Worm (Caenorhabditis elegans) whole organism, L1 larva: Measurements from ENCODE around the gene npax-1.

Experiments used
- C34B4.2 ChIP-seq: sonication (generic microtip); optimal IDR thresholded peaks from 2 replicates; lab custom pipeline; 2017; ENCODE audit warnings: mild to moderate bottlenecking, missing genetic modification characterization, missing compliant biosample characterization
- Y116A8C.19 ChIP-seq: sonication (generic microtip); optimal IDR thresholded peaks from 2 replicates; lab custom pipeline; 2016; ENCODE audit warnings: missing compliant biosample characterization, missing genetic modification characterization, borderline replicate concordance
- alr-1 ChIP-seq: fragments of 200-800 bp; sonication (Bioruptor generic); optimal IDR thresholded peaks from 2 replicates; lab custom pipeline; 2018; ENCODE audit warnings: borderline replicate concordance, mild to moderate bottlenecking, missing genetic modification characterization, missing compliant biosample characterization
- ama-1 ChIP-seq: fragments of 150-350 bp; optimal IDR thresholded peaks from 2 replicates; lab custom pipeline; 2014
- blmp-1 ChIP-seq: fragments of 150-350 bp; optimal IDR thresholded peaks from 2 replicates; lab custom pipeline; 2014; ENCODE audit warnings: missing biosample characterization, missing genetic modification characterization
- ceh-63 ChIP-seq: fragments of 200-800 bp; sonication (Bioruptor generic); optimal IDR thresholded peaks from 2 replicates; lab custom pipeline; 2018; ENCODE audit warnings: mild to moderate bottlenecking, missing genetic modification characterization, missing compliant biosample characterization
- ceh-8 ChIP-seq: fragments of 200-800 bp; sonication (Bioruptor generic); optimal IDR thresholded peaks from 2 replicates; lab custom pipeline; 2018; ENCODE audit warnings: mild to moderate bottlenecking, missing genetic modification characterization, moderate library complexity, missing compliant biosample characterization
- ceh-88 ChIP-seq: fragments of 200-800 bp; sonication (Bioruptor generic); IDR thresholded peaks from 2 replicates; pipeline ENCODE4 v1.3.6; 2022; ENCODE audit warnings: missing genetic modification characterization, missing compliant biosample characterization
- ceh-90 ChIP-seq: sonication (generic microtip); optimal IDR thresholded peaks from 2 replicates; lab custom pipeline; 2016; ENCODE audit warnings: missing genetic modification characterization, missing compliant biosample characterization
- efl-3 ChIP-seq: fragments of 200-800 bp; sonication (Bioruptor generic); optimal IDR thresholded peaks from 2 replicates; lab custom pipeline; 2018; ENCODE audit warnings: mild to moderate bottlenecking, missing genetic modification characterization, missing compliant biosample characterization
- egl-27 ChIP-seq, 2 experiments: fragments of 150-350 bp in 1 of 2; sonication (generic microtip); optimal IDR thresholded peaks; 3 replicates each; lab custom pipeline; 2017 to 2018; ENCODE audit warnings: missing biosample characterization in 2 of 2, missing genetic modification characterization in 2 of 2, missing genetic modification reagents in 2 of 2
- elt-2 ChIP-seq: sonication (generic microtip); optimal IDR thresholded peaks from 2 replicates; lab custom pipeline; 2016; ENCODE audit warnings: missing genetic modification characterization, mild to moderate bottlenecking, inconsistent platforms, missing compliant biosample characterization, missing genetic modification reagents
- fkh-4 ChIP-seq: sonication (generic microtip); optimal IDR thresholded peaks from 2 replicates; lab custom pipeline; 2016; ENCODE audit warnings: missing compliant biosample characterization, missing genetic modification characterization, borderline replicate concordance
- fkh-8 ChIP-seq: sonication (generic microtip); optimal IDR thresholded peaks from 2 replicates; lab custom pipeline; 2016; ENCODE audit warnings: mild to moderate bottlenecking, missing genetic modification characterization, missing compliant biosample characterization
- fos-1 ChIP-seq: fragments of 150-350 bp; optimal IDR thresholded peaks from 2 replicates; lab custom pipeline; 2014; ENCODE audit warnings: missing biosample characterization, missing genetic modification characterization
- hlh-4 ChIP-seq: sonication (generic microtip); optimal IDR thresholded peaks from 2 replicates; lab custom pipeline; 2016; ENCODE audit warnings: mild to moderate bottlenecking, missing genetic modification characterization, missing compliant biosample characterization
- hpl-2 ChIP-seq: fragments of 150-350 bp; optimal IDR thresholded peaks from 2 replicates; lab custom pipeline; 2014; ENCODE audit warnings: missing biosample characterization, missing genetic modification reagents, missing genetic modification characterization
- irx-1 ChIP-seq: sonication (generic microtip); optimal IDR thresholded peaks from 2 replicates; lab custom pipeline; 2016; ENCODE audit warnings: missing genetic modification characterization, missing compliant biosample characterization
- isw-1 ChIP-seq: fragments of 200-800 bp; sonication (Bioruptor generic); IDR thresholded peaks from 2 replicates; pipeline ENCODE4 v1.3.6; 2022; ENCODE audit warnings: missing genetic modification characterization, missing compliant biosample characterization
- jun-1 ChIP-seq: fragments of 150-350 bp; optimal IDR thresholded peaks from 2 replicates; lab custom pipeline; 2014; ENCODE audit warnings: missing biosample characterization, missing genetic modification reagents, missing genetic modification characterization
- lin-14 ChIP-seq: fragments of 200-800 bp; sonication (Bioruptor generic); optimal IDR thresholded peaks from 2 replicates; lab custom pipeline; 2018; ENCODE audit warnings: mild to moderate bottlenecking, missing genetic modification characterization, moderate library complexity, missing compliant biosample characterization
- lin-15B ChIP-seq: fragments of 150-350 bp; sonication (generic microtip); optimal IDR thresholded peaks from 3 replicates; lab custom pipeline; 2014; ENCODE audit warnings: missing biosample characterization, missing genetic modification characterization
- lsy-2 ChIP-seq, 2 experiments: fragments of 150-350 bp; optimal IDR thresholded peaks; 2 replicates each; lab custom pipeline; 2014; ENCODE audit warnings: missing biosample characterization in 2 of 2, missing genetic modification characterization in 2 of 2
- mab-9 ChIP-seq: fragments of 200-800 bp; sonication (Bioruptor generic); IDR thresholded peaks from 2 replicates; pipeline ENCODE4 v1.3.6; 2022; ENCODE audit warnings: missing genetic modification reagents, missing genetic modification characterization, missing compliant biosample characterization
- mdl-1 ChIP-seq, 2 experiments: fragments of 150-350 bp; optimal IDR thresholded peaks; 2 replicates each; lab custom pipeline; 2014 to 2017; ENCODE audit warnings: missing biosample characterization in 2 of 2, missing genetic modification characterization in 2 of 2, inconsistent platforms in 1 of 2
- mef-2 ChIP-seq: fragments of 150-350 bp; optimal IDR thresholded peaks from 2 replicates; lab custom pipeline; 2014; ENCODE audit warnings: missing biosample characterization, missing genetic modification characterization
- mep-1 ChIP-seq: fragments of 150-350 bp; optimal IDR thresholded peaks from 2 replicates; lab custom pipeline; 2014; ENCODE audit warnings: missing biosample characterization, missing genetic modification characterization
- nhr-12 ChIP-seq: sonication (generic microtip); optimal IDR thresholded peaks from 2 replicates; lab custom pipeline; 2017; ENCODE audit warnings: missing biosample characterization, missing genetic modification characterization
- nhr-20 ChIP-seq: sonication (generic microtip); optimal IDR thresholded peaks from 2 replicates; lab custom pipeline; 2016; ENCODE audit warnings: mild to moderate bottlenecking, missing genetic modification characterization, missing compliant biosample characterization
- nhr-28 ChIP-seq: fragments of 150-350 bp; optimal IDR thresholded peaks from 2 replicates; lab custom pipeline; 2014; ENCODE audit warnings: missing biosample characterization, missing genetic modification characterization
- nhr-47 ChIP-seq: sonication (generic microtip); optimal IDR thresholded peaks from 2 replicates; lab custom pipeline; 2016; ENCODE audit warnings: mild to moderate bottlenecking, missing genetic modification characterization, moderate library complexity, missing compliant biosample characterization
- nhr-71 ChIP-seq: sonication (generic microtip); optimal IDR thresholded peaks from 2 replicates; lab custom pipeline; 2016; ENCODE audit warnings: mild to moderate bottlenecking, missing genetic modification characterization, moderate library complexity, missing compliant biosample characterization
- nhr-76 ChIP-seq: sonication (generic microtip); optimal IDR thresholded peaks from 2 replicates; lab custom pipeline; 2017; ENCODE audit warnings: missing biosample characterization, missing genetic modification characterization
- nhr-77 ChIP-seq: fragments of 150-350 bp; optimal IDR thresholded peaks from 2 replicates; lab custom pipeline; 2014; ENCODE audit warnings: missing biosample characterization, missing genetic modification characterization
- nhr-84 ChIP-seq: sonication (generic microtip); optimal IDR thresholded peaks from 2 replicates; lab custom pipeline; 2017; ENCODE audit warnings: missing biosample characterization, missing genetic modification characterization
- nhr-85 ChIP-seq: sonication (generic microtip); peaks from one replicate; lab custom pipeline; 2016; ENCODE audit warnings: missing genetic modification characterization, inconsistent platforms, missing compliant biosample characterization
- nhr-90 ChIP-seq: sonication (generic microtip); optimal IDR thresholded peaks from 2 replicates; lab custom pipeline; 2016; ENCODE audit warnings: mild to moderate bottlenecking, missing genetic modification characterization, missing compliant biosample characterization; ENCODE audit not compliant: poor library complexity
- pag-3 ChIP-seq: sonication (generic microtip); optimal IDR thresholded peaks from 2 replicates; lab custom pipeline; 2017; ENCODE audit warnings: missing genetic modification characterization, mild to moderate bottlenecking, missing compliant biosample characterization, antibody characterized with exemption, borderline replicate concordance; ENCODE audit not compliant: insufficient read depth
- pax-3 ChIP-seq: fragments of 200-800 bp; sonication (Bioruptor generic); optimal IDR thresholded peaks from 2 replicates; lab custom pipeline; 2018; ENCODE audit warnings: mild to moderate bottlenecking, missing genetic modification characterization, moderate library complexity, missing compliant biosample characterization
- pqm-1 ChIP-seq: sonication (generic microtip); optimal IDR thresholded peaks from 3 replicates; lab custom pipeline; 2017; ENCODE audit warnings: missing biosample characterization, missing genetic modification characterization
- rnt-1 ChIP-seq: sonication (generic microtip); optimal IDR thresholded peaks from 2 replicates; lab custom pipeline; 2016; ENCODE audit warnings: mild to moderate bottlenecking, missing genetic modification characterization, moderate library complexity, missing compliant biosample characterization
- skn-1 ChIP-seq: fragments of 150-350 bp; optimal IDR thresholded peaks from 2 replicates; lab custom pipeline; 2014; ENCODE audit warnings: missing biosample characterization, missing genetic modification characterization
- sptf-1 ChIP-seq: fragments of 150-350 bp; optimal IDR thresholded peaks from 2 replicates; lab custom pipeline; 2014; ENCODE audit warnings: missing biosample characterization, missing genetic modification characterization
- swsn-7 ChIP-seq: sonication (generic microtip); optimal IDR thresholded peaks from 2 replicates; lab custom pipeline; 2016; ENCODE audit warnings: missing genetic modification characterization, missing compliant biosample characterization
- tbx-2 ChIP-seq: sonication (generic microtip); optimal IDR thresholded peaks from 2 replicates; lab custom pipeline; 2016; ENCODE audit warnings: missing genetic modification characterization, missing compliant biosample characterization
- unc-30 ChIP-seq: sonication (generic microtip); optimal IDR thresholded peaks from 2 replicates; lab custom pipeline; 2017; ENCODE audit warnings: missing biosample characterization, missing genetic modification characterization
- vab-15 ChIP-seq: sonication (generic microtip); optimal IDR thresholded peaks from 2 replicates; lab custom pipeline; 2017; ENCODE audit warnings: missing genotype, mild to moderate bottlenecking, missing genetic modification characterization, missing compliant biosample characterization
- zag-1 ChIP-seq: fragments of 150-350 bp; optimal IDR thresholded peaks from 2 replicates; lab custom pipeline; 2014; ENCODE audit warnings: missing biosample characterization, missing genetic modification characterization
- ztf-11 ChIP-seq, 2 experiments: sonication (generic microtip); optimal IDR thresholded peaks; 2 replicates each; lab custom pipeline; 2016 to 2017; ENCODE audit warnings: missing genetic modification characterization in 2 of 2, missing biosample characterization in 1 of 2, missing compliant biosample characterization in 1 of 2

The npax-1 gene

DNA sequence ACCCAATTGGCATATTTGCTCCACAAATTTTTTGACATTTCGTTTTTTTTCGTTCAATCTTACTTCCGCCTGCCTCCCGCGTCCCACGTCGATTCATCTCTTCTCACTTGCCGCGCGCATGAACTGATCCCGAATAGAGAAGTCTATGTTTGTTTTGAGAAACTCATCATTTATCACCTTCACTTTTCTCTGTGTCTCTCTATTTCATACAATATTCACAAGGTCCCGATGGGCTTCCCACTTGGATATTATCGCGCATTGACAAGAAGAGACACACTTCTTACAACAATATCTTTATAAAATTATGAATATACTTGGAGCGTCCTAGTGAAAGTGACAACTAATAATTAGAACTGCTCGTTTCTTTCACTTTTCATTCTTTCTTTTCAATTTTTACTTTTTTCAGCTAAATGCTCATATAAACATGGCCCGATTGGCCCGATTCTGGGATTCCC, 27.4 kb upstream of the npax-1 start, which contains the start of gene insc-1:
Gene insc-1 (plus strand): TSS at position 405 of the 455 bp plus-strand sequence.
- TF ChIP-seq nhr-90, result no peak
- TF ChIP-seq blmp-1 (tag; lab: Kevin White, UChicago), result peak; percentile 97
- TF ChIP-seq ama-1 (lab: Kevin White, UChicago), result no peak

DNA sequence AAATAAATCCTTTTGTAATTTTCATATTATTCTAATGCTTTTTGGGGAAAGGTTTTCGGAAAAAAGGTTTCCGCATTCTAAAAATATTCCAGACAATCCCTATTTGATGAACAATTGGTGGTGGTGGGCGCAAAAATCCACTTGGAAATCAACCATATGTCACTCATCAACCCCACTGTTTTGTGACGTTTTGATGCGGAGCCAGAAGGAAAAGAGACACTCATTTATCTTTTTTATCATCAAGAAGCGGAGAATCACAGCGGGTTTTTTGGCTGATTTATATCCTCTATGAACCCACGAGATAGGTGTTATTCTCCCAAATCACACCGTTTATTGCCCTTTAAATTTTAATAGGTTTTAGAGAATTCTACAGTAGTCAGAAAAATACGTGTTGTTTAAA, 26.1 kb upstream of the npax-1 start:
- TF ChIP-seq nhr-71 (tag; lab: Kevin White, UChicago), result peak; percentile 8
- peak; percentile 30 for TF ChIP-seq lin-14
- peak; percentile 68 for TF ChIP-seq rnt-1 (tag; lab: Kevin White, UChicago)
- TF ChIP-seq mef-2, result no peak

DNA sequence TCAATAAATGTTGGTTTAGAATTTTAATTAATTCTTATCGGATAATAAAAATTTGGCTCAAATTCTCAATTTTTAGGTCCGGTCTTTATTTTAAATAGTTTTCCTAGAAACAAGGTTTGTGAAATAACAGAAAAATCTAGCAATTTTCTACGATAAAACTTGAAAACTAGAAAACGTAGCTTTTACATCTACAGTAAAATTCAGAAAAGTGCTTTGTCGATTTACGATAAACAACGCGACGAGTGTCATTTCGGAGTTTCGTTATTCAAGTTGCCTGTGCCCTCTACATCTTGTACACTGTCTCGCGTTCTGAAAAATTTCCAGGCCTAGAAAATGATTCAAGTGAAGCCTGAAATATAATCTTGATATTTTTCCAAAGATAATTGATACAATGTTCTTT, 25.6 kb upstream of the npax-1 start:
- TF ChIP-seq zag-1 (no peak), swsn-7 (no peak), isw-1 (GFP tag; lab: Robert Waterston, UW) (no peak), nhr-47 (tag; lab: Kevin White, UChicago) (no peak), ama-1 (lab: Kevin White, UChicago) (no peak), ztf-11 (tag; optimal IDR thresholded peaks at IDR 0.05; lab: Kevin White, UChicago) (no peak), nhr-85 (tag; lab: Kevin White, UChicago) (peak; percentile 5), pax-3 (tag; lab: Kevin White, UChicago) (no peak), pag-3 (tag; lab: Kevin White, UChicago) (no peak), egl-27 (tag; optimal IDR thresholded peaks at IDR 0.05; lab: Kevin White, UChicago) (no peak), fkh-4 (tag; lab: Kevin White, UChicago) (no peak), nhr-20 (tag; lab: Kevin White, UChicago) (no peak), ceh-88 (no peak), nhr-28 (tag; lab: Kevin White, UChicago) (no peak), lsy-2 (tag; optimal IDR thresholded peaks at IDR 0.05; lab: Kevin White, UChicago) (peak in 1 of 2 experiments; percentile 80), hpl-2 (GFP tag; lab: Kevin White, UChicago) (no peak), nhr-12 (tag; lab: Kevin White, UChicago) (no peak), nhr-76 (no peak), unc-30 (tag; lab: Kevin White, UChicago) (no peak), lin-15B (no peak), fkh-8 (tag; lab: Kevin White, UChicago) (no peak), vab-15 (tag; lab: Kevin White, UChicago) (no peak), ceh-63 (no peak), hlh-4 (no peak), ceh-8 (GFP tag; lab: Kevin White, UChicago) (no peak), elt-2 (no peak), nhr-71 (tag; lab: Kevin White, UChicago) (no peak), C34B4.2 (tag; lab: Kevin White, UChicago) (no peak), mep-1 (tag; lab: Kevin White, UChicago) (no peak), lin-14 (no peak), mab-9 (GFP tag; lab: Robert Waterston, UW) (no peak), sptf-1 (tag; lab: Kevin White, UChicago) (no peak), fos-1 (no peak), tbx-2 (tag; lab: Kevin White, UChicago) (no peak), blmp-1 (tag; lab: Kevin White, UChicago) (peak; percentile 44), ceh-90 (tag; lab: Kevin White, UChicago) (no peak), Y116A8C.19 (tag; lab: Kevin White, UChicago) (no peak), jun-1 (tag; lab: Kevin White, UChicago) (no peak), nhr-77 (tag; lab: Kevin White, UChicago) (no peak), pqm-1 (tag; lab: Kevin White, UChicago) (no peak), nhr-84 (tag; lab: Kevin White, UChicago) (no peak), mdl-1 (tag; optimal IDR thresholded peaks at IDR 0.05; lab: Kevin White, UChicago) (no peak), irx-1 (tag; lab: Kevin White, UChicago) (no peak), skn-1 (tag; lab: Kevin White, UChicago) (peak; percentile 34), alr-1 (tag; lab: Kevin White, UChicago) (no peak), efl-3 (GFP tag; lab: Kevin White, UChicago) (no peak)
